Worm (Caenorhabditis elegans) whole organism, late embryonic: Measurements from ENCODE around the gene F22H10.1.

Source experiments
- C38D4.7 ChIP-seq: fragments of 200-800 bp; sonication (Bioruptor generic); optimal IDR thresholded peaks from 2 replicates; lab custom pipeline; 2018; ENCODE audit warnings: mild to moderate bottlenecking, missing genetic modification characterization, moderate library complexity, missing compliant biosample characterization
- F13H6.1 ChIP-seq: sonication (generic microtip); optimal IDR thresholded peaks from 2 replicates; lab custom pipeline; 2016; ENCODE audit warnings: missing genetic modification characterization, missing compliant biosample characterization
- K09A11.1 ChIP-seq: sonication (generic microtip); optimal IDR thresholded peaks from 2 replicates; lab custom pipeline; 2017; ENCODE audit warnings: antibody characterized with exemption, mild to moderate bottlenecking, missing genetic modification characterization, missing compliant biosample characterization; ENCODE audit not compliant: insufficient read depth
- T23F11.4 ChIP-seq: fragments of 200-800 bp; sonication (Bioruptor generic); optimal IDR thresholded peaks from 2 replicates; lab custom pipeline; 2018; ENCODE audit warnings: mild to moderate bottlenecking, missing genetic modification characterization, missing compliant biosample characterization
- Y22D7AL.16 ChIP-seq: sonication (generic microtip); optimal IDR thresholded peaks from 2 replicates; lab custom pipeline; 2016; ENCODE audit warnings: missing genetic modification characterization, missing compliant biosample characterization
- ahr-1 ChIP-seq: sonication (generic microtip); optimal IDR thresholded peaks from 2 replicates; lab custom pipeline; 2016; ENCODE audit warnings: missing genetic modification characterization, missing compliant biosample characterization
- ama-1 ChIP-seq: fragments of 150-350 bp; optimal IDR thresholded peaks from 2 replicates; lab custom pipeline; 2014
- ceh-14 ChIP-seq: sonication (generic microtip); optimal IDR thresholded peaks from 2 replicates; lab custom pipeline; 2016; ENCODE audit warnings: missing genotype, missing genetic modification characterization, missing compliant biosample characterization
- ceh-18 ChIP-seq: sonication (generic microtip); optimal IDR thresholded peaks from 2 replicates; lab custom pipeline; 2016; ENCODE audit warnings: missing genetic modification characterization, missing compliant biosample characterization
- ceh-2 ChIP-seq: sonication (generic microtip); optimal IDR thresholded peaks from 2 replicates; lab custom pipeline; 2016; ENCODE audit warnings: missing genotype, missing genetic modification characterization, missing compliant biosample characterization
- ceh-45 ChIP-seq: fragments of 200-800 bp; sonication (Bioruptor generic); IDR thresholded peaks from 2 replicates; pipeline ENCODE4 v1.3.6; 2022; ENCODE audit warnings: missing genetic modification reagents, missing genetic modification characterization, missing compliant biosample characterization
- ceh-48 ChIP-seq: sonication (generic microtip); optimal IDR thresholded peaks from 2 replicates; lab custom pipeline; 2016; ENCODE audit warnings: missing genetic modification characterization, inconsistent platforms, missing compliant biosample characterization
- ceh-6 ChIP-seq: fragments of 200-800 bp; sonication (Bioruptor generic); optimal IDR thresholded peaks from 2 replicates; lab custom pipeline; 2018; ENCODE audit warnings: mild to moderate bottlenecking, missing genetic modification characterization, missing compliant biosample characterization
- che-1 ChIP-seq: sonication (generic microtip); optimal IDR thresholded peaks from 2 replicates; lab custom pipeline; 2016; ENCODE audit warnings: mild to moderate bottlenecking, missing genetic modification characterization, missing compliant biosample characterization
- dve-1 ChIP-seq: sonication (generic microtip); optimal IDR thresholded peaks from 2 replicates; lab custom pipeline; 2017; ENCODE audit warnings: antibody characterized with exemption, mild to moderate bottlenecking, missing genetic modification characterization, missing compliant biosample characterization
- elt-2 ChIP-seq: sonication (generic microtip); optimal IDR thresholded peaks from 2 replicates; lab custom pipeline; 2016; ENCODE audit warnings: missing genetic modification reagents, missing genetic modification characterization, missing compliant biosample characterization
- elt-4 ChIP-seq: sonication (generic microtip); optimal IDR thresholded peaks from 2 replicates; lab custom pipeline; 2016; ENCODE audit warnings: missing genetic modification characterization, missing compliant biosample characterization
- eyg-1 ChIP-seq: sonication (generic microtip); optimal IDR thresholded peaks from 2 replicates; lab custom pipeline; 2016; ENCODE audit warnings: missing genotype, missing genetic modification characterization, missing compliant biosample characterization
- fkh-10 ChIP-seq: fragments of 150-350 bp; optimal IDR thresholded peaks from 2 replicates; lab custom pipeline; 2014; ENCODE audit warnings: missing biosample characterization, missing genetic modification reagents, missing genetic modification characterization
- fkh-6 ChIP-seq: sonication (generic microtip); optimal IDR thresholded peaks from 2 replicates; lab custom pipeline; 2016; ENCODE audit warnings: missing genetic modification characterization, missing compliant biosample characterization
- gmeb-2 ChIP-seq: sonication (generic microtip); optimal IDR thresholded peaks from 2 replicates; lab custom pipeline; 2016; ENCODE audit warnings: missing genetic modification characterization, inconsistent platforms, missing compliant biosample characterization
- hlh-13 ChIP-seq: fragments of 200-800 bp; sonication (Bioruptor generic); optimal IDR thresholded peaks from 2 replicates; lab custom pipeline; 2018; ENCODE audit warnings: mild to moderate bottlenecking, missing genetic modification characterization, missing compliant biosample characterization
- hlh-30 ChIP-seq: sonication (generic microtip); optimal IDR thresholded peaks from 2 replicates; lab custom pipeline; 2017; ENCODE audit warnings: antibody characterized with exemption, missing genetic modification characterization, missing compliant biosample characterization; ENCODE audit not compliant: insufficient read depth
- hlh-6 ChIP-seq: sonication (generic microtip); optimal IDR thresholded peaks from 2 replicates; lab custom pipeline; 2016; ENCODE audit warnings: missing genotype, missing genetic modification characterization, missing compliant biosample characterization
- hlh-8 ChIP-seq: sonication (generic microtip); optimal IDR thresholded peaks from 2 replicates; lab custom pipeline; 2016; ENCODE audit warnings: missing genotype, missing genetic modification characterization, missing compliant biosample characterization
- madf-2 ChIP-seq: sonication (generic microtip); optimal IDR thresholded peaks from 2 replicates; lab custom pipeline; 2017; ENCODE audit warnings: missing genetic modification characterization, missing compliant biosample characterization
- mec-3 ChIP-seq: sonication (generic microtip); optimal IDR thresholded peaks from 2 replicates; lab custom pipeline; 2016; ENCODE audit warnings: borderline replicate concordance, missing genetic modification characterization, missing compliant biosample characterization
- nfya-1 ChIP-seq: sonication (generic microtip); optimal IDR thresholded peaks from 2 replicates; lab custom pipeline; 2017; ENCODE audit warnings: missing genetic modification characterization, mild to moderate bottlenecking, missing compliant biosample characterization, antibody characterized with exemption, moderate library complexity
- nhr-11 ChIP-seq: fragments of 150-350 bp; optimal IDR thresholded peaks from 2 replicates; lab custom pipeline; 2014; ENCODE audit warnings: missing biosample characterization, missing genetic modification characterization
- nhr-232 ChIP-seq: sonication (generic microtip); optimal IDR thresholded peaks from 2 replicates; lab custom pipeline; 2016; ENCODE audit warnings: missing genetic modification characterization, missing compliant biosample characterization
- npax-4 ChIP-seq: sonication (generic microtip); optimal IDR thresholded peaks from 2 replicates; lab custom pipeline; 2016; ENCODE audit warnings: missing genetic modification characterization, missing compliant biosample characterization
- pat-9 ChIP-seq: fragments of 200-800 bp; sonication (Bioruptor generic); optimal IDR thresholded peaks from 2 replicates; lab custom pipeline; 2018; ENCODE audit warnings: mild to moderate bottlenecking, missing genetic modification characterization, moderate library complexity, missing compliant biosample characterization
- pha-2 ChIP-seq: sonication (generic microtip); optimal IDR thresholded peaks from 2 replicates; lab custom pipeline; 2017; ENCODE audit warnings: mild to moderate bottlenecking, missing genetic modification characterization, missing compliant biosample characterization
- pha-4 ChIP-seq: fragments of 150-350 bp; optimal IDR thresholded peaks from 2 replicates; lab custom pipeline; 2018; ENCODE audit warnings: missing biosample characterization, missing genetic modification reagents, missing genetic modification characterization
- pqm-1 ChIP-seq: sonication (generic microtip); optimal IDR thresholded peaks from 2 replicates; lab custom pipeline; 2016; ENCODE audit warnings: missing genetic modification characterization, missing compliant biosample characterization
- pros-1 ChIP-seq: fragments of 150-350 bp; optimal IDR thresholded peaks from 2 replicates; lab custom pipeline; 2014; ENCODE audit warnings: missing biosample characterization, missing genetic modification reagents, missing genetic modification characterization
- ref-2 ChIP-seq: sonication (generic microtip); optimal IDR thresholded peaks from 2 replicates; lab custom pipeline; 2016; ENCODE audit warnings: missing genetic modification characterization, missing compliant biosample characterization
- rnt-1 ChIP-seq: sonication (generic microtip); optimal IDR thresholded peaks from 2 replicates; lab custom pipeline; 2016; ENCODE audit warnings: missing genetic modification characterization, missing compliant biosample characterization
- sdc-2 ChIP-seq: sonication (generic microtip); optimal IDR thresholded peaks from 2 replicates; lab custom pipeline; 2016; ENCODE audit warnings: missing genotype, missing genetic modification characterization, missing compliant biosample characterization
- sox-2 ChIP-seq: fragments of 200-800 bp; sonication (Bioruptor generic); IDR thresholded peaks from 2 replicates; pipeline ENCODE4 v1.3.6; 2022; ENCODE audit warnings: missing genetic modification reagents, missing genetic modification characterization, missing compliant biosample characterization
- sox-4 ChIP-seq: sonication (generic microtip); optimal IDR thresholded peaks from 2 replicates; lab custom pipeline; 2017; ENCODE audit warnings: mild to moderate bottlenecking, missing genetic modification characterization, inconsistent platforms, missing compliant biosample characterization
- syd-9 ChIP-seq: sonication (generic microtip); optimal IDR thresholded peaks from 2 replicates; lab custom pipeline; 2016; ENCODE audit warnings: mild to moderate bottlenecking, missing genetic modification characterization, moderate library complexity, missing compliant biosample characterization
- tbx-2 ChIP-seq: sonication (generic microtip); optimal IDR thresholded peaks from 2 replicates; lab custom pipeline; 2016; ENCODE audit warnings: missing genetic modification characterization, missing compliant biosample characterization
- tbx-7 ChIP-seq: sonication (generic microtip); optimal IDR thresholded peaks from 2 replicates; lab custom pipeline; 2016; ENCODE audit warnings: missing genotype, missing genetic modification characterization, missing compliant biosample characterization
- ttx-3 ChIP-seq: sonication (generic microtip); optimal IDR thresholded peaks from 2 replicates; lab custom pipeline; 2016; ENCODE audit warnings: missing genetic modification reagents, missing genetic modification characterization, missing compliant biosample characterization
- unc-3 ChIP-seq, 2 experiments: fragments of 200-800 bp in 1 of 2; sonication (Bioruptor generic) in 1 of 2; sonication (generic microtip) in 1 of 2; conservative IDR thresholded peaks in 1 of 2; optimal IDR thresholded peaks in 1 of 2; 2 replicates each; pipeline versions ENCODE4 v1.3.6 to Lab custom; 2016 to 2022; ENCODE audit warnings: missing compliant biosample characterization in 2 of 2, missing genetic modification characterization in 2 of 2, missing genetic modification reagents in 1 of 2
- unc-42 ChIP-seq: sonication (generic microtip); optimal IDR thresholded peaks from 2 replicates; lab custom pipeline; 2016; ENCODE audit warnings: missing genotype, missing genetic modification characterization, missing compliant biosample characterization
- unc-55 ChIP-seq: sonication (generic microtip); optimal IDR thresholded peaks from 2 replicates; lab custom pipeline; 2017; ENCODE audit warnings: missing biosample characterization, missing genetic modification reagents, missing genetic modification characterization
- zip-5 ChIP-seq: sonication (generic microtip); optimal IDR thresholded peaks from 2 replicates; lab custom pipeline; 2016; ENCODE audit warnings: missing genetic modification characterization, missing compliant biosample characterization

The F22H10.1 gene

DNA sequence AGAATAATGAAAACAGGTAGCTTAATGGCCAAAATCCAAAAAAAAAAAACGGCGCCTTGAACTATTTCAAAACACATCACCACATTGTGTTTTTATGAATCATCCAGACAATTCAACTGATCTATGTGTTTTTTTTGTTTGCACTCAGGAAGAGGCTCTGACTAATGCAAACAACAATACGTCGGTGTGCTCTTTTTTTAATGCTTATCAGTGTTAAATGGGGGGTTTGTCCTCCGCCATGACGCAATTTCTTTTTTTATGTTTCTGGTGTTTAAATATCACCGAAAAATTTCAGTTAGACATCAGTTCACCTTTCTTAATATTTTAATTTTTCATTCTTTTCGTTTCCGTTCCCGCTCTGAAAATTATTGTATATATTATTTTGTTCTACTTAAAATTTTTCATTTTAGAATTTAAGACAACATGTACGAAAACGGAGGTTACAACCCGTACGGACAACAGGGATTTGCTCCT is 23.1 kb upstream of the F22H10.1 start, which contains the start of gene F22H10.2:
Gene F22H10.2, plus strand, starts transcription at position 424 of the 474 bp plus-strand sequence.
- no peak for TF ChIP-seq madf-2 (tag; lab: Kevin White, UChicago)
- peak; percentile 13 for TF ChIP-seq elt-2 (tag; lab: Kevin White, UChicago)
- TF ChIP-seq unc-55 (GFP tag; lab: Kevin White, UChicago) = no peak
- TF ChIP-seq zip-5 (tag; lab: Kevin White, UChicago) = no peak
- TF ChIP-seq sox-4 (tag; lab: Kevin White, UChicago) = no peak
- TF ChIP-seq pha-4 = no peak
- no peak for TF ChIP-seq fkh-10 (GFP tag; lab: Kevin White, UChicago)

DNA sequence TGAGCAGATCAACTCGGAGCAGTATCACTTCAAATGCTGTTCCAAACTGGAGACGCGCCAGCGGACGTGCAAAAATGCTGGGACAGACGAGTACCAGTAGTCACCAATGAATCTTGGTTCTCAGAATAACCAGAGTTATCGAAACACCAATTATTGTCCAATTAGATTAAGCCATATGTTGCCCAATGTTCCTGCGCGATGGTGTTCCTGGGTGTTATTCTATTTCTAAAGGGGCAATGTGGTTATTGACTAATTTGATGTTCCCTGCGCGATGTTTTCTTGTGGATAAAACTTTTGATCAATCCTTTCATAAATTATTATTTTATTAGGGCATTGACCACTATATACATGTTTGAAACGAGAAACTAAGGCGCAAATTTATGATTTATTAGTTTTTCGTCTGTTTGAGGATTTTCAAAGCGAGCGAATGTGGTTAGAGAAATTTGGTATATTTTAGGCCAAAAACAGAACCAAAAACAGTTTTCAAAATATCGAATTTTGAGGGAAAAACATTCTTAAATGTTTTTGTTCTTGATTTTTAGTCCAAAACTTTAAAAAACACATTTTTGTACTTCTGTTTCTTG is 20.2 kb upstream of the F22H10.1 start:
- peak; percentile 29 for TF ChIP-seq ttx-3 (tag; lab: Kevin White, UChicago)
- TF ChIP-seq C38D4.7 (GFP tag; lab: Kevin White, UChicago) = no peak
- peak; percentile 32 for TF ChIP-seq T23F11.4 (GFP tag; lab: Kevin White, UChicago)
- peak; percentile 71 for TF ChIP-seq fkh-6 (tag; lab: Kevin White, UChicago)
- TF ChIP-seq ceh-2 (tag; lab: Kevin White, UChicago) = peak; percentile 60
- peak; percentile 50 for TF ChIP-seq unc-55 (GFP tag; lab: Kevin White, UChicago)
- TF ChIP-seq syd-9 (tag; lab: Kevin White, UChicago) = peak; percentile 88
- peak; percentile 95 for TF ChIP-seq rnt-1 (tag; lab: Kevin White, UChicago)
- peak; percentile 42 for TF ChIP-seq hlh-13 (GFP tag; lab: Kevin White, UChicago)
- TF ChIP-seq K09A11.1 = peak; percentile 75
- TF ChIP-seq dve-1 = peak; percentile 95
- TF ChIP-seq mec-3 (tag; lab: Kevin White, UChicago) = no peak
- TF ChIP-seq tbx-7 = peak; percentile 28
- TF ChIP-seq ceh-48 (tag; lab: Kevin White, UChicago) = peak; percentile 93
- TF ChIP-seq elt-4 (tag; lab: Kevin White, UChicago) = no peak
- peak; percentile 95 for TF ChIP-seq nfya-1 (tag; lab: Kevin White, UChicago)
- TF ChIP-seq ahr-1 (tag; lab: Kevin White, UChicago) = no peak
- peak; percentile 99 for TF ChIP-seq unc-42 (tag; lab: Kevin White, UChicago)
- TF ChIP-seq fkh-10 (GFP tag; lab: Kevin White, UChicago) = peak; percentile 88
- peak; percentile 67 for TF ChIP-seq hlh-30
- TF ChIP-seq ceh-45 (GFP tag; lab: Robert Waterston, UW) = no peak
- no peak for TF ChIP-seq hlh-8 (tag; lab: Kevin White, UChicago)
- TF ChIP-seq pha-2 (tag; lab: Kevin White, UChicago) = no peak
- TF ChIP-seq Y22D7AL.16 (tag; lab: Kevin White, UChicago) = peak; percentile 2
- TF ChIP-seq tbx-2 (tag; lab: Kevin White, UChicago) = peak; percentile 80
- no peak for TF ChIP-seq unc-3 (GFP tag; conservative IDR thresholded peaks at IDR 0.05; lab: Robert Waterston, UW)
- peak; percentile 63 for TF ChIP-seq unc-3 (tag; optimal IDR thresholded peaks at IDR 0.05; lab: Kevin White, UChicago)
- peak; percentile 99 for TF ChIP-seq sdc-2
- TF ChIP-seq npax-4 (tag; lab: Kevin White, UChicago) = no peak
- peak; percentile 96 for TF ChIP-seq ceh-18 (tag; lab: Kevin White, UChicago)
- TF ChIP-seq ceh-14 (tag; lab: Kevin White, UChicago) = peak; percentile 84
- TF ChIP-seq eyg-1 (tag; lab: Kevin White, UChicago) = no peak
- TF ChIP-seq che-1 = no peak
- TF ChIP-seq pqm-1 (tag; lab: Kevin White, UChicago) = peak; percentile 87
- TF ChIP-seq pat-9 = no peak
- no peak for TF ChIP-seq gmeb-2 (tag; lab: Kevin White, UChicago)
- no peak for TF ChIP-seq nhr-11 (tag; lab: Kevin White, UChicago)
- TF ChIP-seq F13H6.1 (tag; lab: Kevin White, UChicago) = peak; percentile 18
- no peak for TF ChIP-seq hlh-6 (tag; lab: Kevin White, UChicago)
- no peak for TF ChIP-seq ama-1 (lab: Kevin White, UChicago)
- peak; percentile 71 for TF ChIP-seq pros-1
- no peak for TF ChIP-seq nhr-232 (tag; lab: Kevin White, UChicago)
- no peak for TF ChIP-seq sox-4 (tag; lab: Kevin White, UChicago)
- TF ChIP-seq sox-2 (GFP tag; lab: Robert Waterston, UW) = peak; percentile 75
- peak; percentile 32 for TF ChIP-seq ceh-6
- TF ChIP-seq elt-2 (tag; lab: Kevin White, UChicago) = peak; percentile 67
- peak; percentile 86 for TF ChIP-seq ref-2
